Fruit fly (Drosophila melanogaster): Measurements from ENCODE around the gene Ndf.

Ndf gene

dm6 chr2L:9988201-9988990, 15.2 kb upstream of the Ndf start:
- TF ChIP-seq CG17801 (GFP tag; optimal IDR thresholded peaks at IDR 0.05; ENCODE audit: partially characterized antibody): no peak

DNA sequence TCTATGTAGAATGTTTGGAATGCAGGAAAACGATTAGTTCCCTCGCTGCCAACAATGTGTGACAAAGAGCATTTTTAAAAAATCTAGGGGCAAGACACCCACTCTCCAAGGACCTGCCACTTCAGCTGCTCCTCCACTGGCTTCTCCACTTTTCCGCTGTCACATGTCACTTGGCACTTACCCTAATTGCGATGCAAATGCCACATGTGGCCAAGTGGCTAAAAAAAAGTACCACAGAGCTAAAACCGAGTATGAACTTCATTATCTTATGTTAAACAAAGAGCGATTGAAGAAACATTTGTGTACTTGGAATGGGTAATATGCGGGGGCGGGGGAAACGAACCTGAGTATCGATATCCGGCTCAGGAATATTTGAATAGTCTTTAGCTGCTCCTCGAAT, 14.4 kb upstream of the Ndf start:
- TF ChIP-seq CG17801 (GFP tag; optimal IDR thresholded peaks at IDR 0.05; ENCODE audit: partially characterized antibody): no peak

DNA sequence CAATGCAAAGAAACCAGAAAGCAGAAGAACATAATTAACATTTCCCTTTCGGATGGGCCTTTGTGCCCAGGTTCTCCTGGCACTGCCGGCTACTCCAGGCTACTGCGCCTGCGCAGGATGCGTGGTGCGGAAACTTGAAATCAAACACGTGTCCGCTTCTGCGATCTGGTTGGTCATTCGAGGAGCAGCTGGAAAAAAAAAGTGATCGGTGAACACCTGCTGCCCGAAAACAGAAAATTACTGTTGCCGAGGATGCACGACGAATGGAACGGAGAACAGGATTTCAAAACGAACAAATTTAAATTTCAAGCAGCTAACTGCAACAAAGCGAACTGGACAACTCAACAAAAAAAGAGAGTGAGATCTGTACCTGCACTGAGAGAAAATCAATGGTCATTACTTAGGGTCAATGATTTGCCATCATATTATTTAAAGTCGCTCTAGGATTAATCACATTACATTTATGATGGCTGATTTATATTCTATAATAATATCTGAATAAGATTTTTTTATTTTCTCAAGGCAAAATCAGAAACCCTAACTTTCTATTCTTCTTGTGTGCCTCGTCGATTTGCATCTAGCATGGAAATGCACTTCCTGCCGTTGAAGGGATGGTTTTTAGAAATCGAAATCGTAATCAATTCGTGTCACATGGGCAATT, 13.7 kb upstream of the Ndf start:
- TF ChIP-seq CG17801 (GFP tag; optimal IDR thresholded peaks at IDR 0.05; ENCODE audit: partially characterized antibody): no peak

DNA sequence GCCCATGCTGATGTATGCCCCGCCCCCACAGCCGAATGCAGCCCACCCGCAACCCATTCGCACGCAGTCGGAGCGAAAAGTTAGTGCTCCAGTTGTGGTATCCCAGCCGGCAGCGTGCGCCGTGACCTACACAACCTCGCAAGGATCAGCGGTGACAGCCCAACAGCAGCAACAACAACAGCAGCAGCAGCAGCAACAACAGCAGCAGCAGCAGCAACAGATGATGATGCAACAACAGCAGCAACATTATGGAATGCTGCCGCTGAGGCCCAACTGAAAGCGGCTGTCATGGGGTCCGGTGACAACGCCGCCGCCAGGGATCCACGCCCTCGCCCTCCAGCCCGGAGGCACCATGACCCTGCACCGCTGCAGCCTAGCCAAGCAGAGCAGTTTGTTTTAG, 9.2 kb upstream of the Ndf start:
- no peak for TF ChIP-seq CG17801 (GFP tag; optimal IDR thresholded peaks at IDR 0.05; ENCODE audit: partially characterized antibody)

DNA sequence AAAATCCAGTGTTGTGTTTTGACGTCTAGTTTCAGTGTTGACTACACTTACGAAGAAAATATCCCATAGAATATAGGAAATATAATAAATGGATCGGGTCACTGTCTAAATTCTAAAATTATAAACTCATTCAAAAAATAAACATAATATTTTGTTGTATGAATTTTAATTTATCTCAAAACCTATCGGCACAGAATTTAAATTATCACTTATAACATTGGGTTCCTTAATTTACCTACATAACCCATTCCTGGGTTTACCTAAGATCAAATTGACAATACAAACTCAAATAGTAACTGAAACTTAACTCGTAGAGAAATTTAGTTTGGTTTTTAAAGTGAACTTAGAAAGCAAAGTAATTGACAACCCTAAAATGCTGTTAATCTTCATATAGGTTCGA, 7.1 kb upstream of the Ndf start:
- TF ChIP-seq CG17801 (GFP tag; optimal IDR thresholded peaks at IDR 0.05; ENCODE audit: partially characterized antibody): no peak

DNA sequence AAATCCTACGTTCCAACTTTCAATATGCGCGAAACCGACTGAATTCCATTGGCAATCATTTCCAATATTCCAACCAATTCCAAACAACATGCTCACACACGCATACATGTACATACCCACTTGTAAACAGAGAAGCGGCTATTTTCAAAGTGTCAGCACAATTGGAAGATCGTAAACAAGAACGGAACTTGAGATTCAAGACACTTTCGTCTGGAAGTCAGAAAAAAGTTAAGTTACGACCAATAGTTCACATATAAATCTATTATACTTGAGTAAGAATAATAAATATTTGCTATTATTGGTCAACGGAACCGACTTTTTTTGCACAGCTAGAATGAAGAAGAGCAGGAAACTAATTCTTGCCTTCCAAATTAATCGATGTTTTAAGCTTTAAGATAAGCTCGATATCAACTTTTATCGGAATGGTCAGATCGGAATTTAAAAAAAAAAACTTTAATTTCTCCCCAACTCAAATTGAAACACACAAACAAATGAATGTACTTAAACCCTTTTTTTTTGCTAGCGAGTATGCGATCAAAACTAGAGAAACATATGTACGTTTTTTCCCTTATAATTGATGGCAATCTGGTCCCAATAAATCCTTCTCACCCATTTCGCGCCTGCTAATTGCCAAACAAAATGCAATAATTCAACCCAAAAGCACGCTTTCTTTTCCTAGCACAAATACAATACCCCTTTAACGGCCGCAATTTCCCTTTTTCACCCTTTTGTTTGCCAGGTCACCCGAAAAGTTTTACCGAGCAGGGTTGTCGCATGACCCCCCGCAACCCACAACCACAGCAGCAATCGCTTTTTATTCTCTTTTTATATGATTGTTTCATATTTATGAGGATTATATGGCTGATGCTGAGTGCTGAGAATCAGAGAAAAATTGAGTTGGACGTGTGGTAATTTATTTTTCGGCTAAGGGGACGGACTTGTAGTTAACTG, 949 bp upstream of the Ndf start, which contains the start of the genes CG31875 and SoYb:
Gene CG31875 (minus strand): TSS at position 329 of the 951 bp plus-strand sequence.
Gene SoYb (minus strand): TSS at position 329 of the 951 bp plus-strand sequence.
- peak; percentile 50 for TF ChIP-seq CG17801 (GFP tag; optimal IDR thresholded peaks at IDR 0.05; ENCODE audit: partially characterized antibody)

dm6 chr2L:10004574-10004973, 942 bp downstream of the Ndf start:
- TF ChIP-seq CG17801 (GFP tag; optimal IDR thresholded peaks at IDR 0.05; ENCODE audit: partially characterized antibody): no peak

DNA sequence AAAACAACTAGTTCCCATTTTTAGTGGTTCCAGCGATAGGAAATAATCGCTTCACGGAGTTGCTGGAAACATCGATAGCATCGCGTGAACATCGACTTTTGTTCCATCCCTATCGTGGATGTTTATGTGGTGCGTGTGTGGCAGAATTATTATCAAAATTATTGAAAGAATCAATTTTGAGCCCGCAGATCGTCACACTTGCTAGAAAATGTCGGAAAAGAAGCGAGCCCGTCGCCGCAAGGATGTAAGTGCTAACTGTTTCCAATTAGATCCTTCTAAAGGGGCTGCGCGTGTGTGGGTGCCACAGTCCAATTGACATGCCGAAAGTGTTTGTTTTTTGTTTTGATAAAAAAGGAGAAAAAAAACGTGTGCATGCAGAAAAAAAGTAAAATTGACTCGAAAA, 5.7 kb downstream of the Ndf start, which contains the start of gene Trp1:
Gene Trp1 (plus strand): TSS at position 89 of the 403 bp plus-strand sequence.
- peak; percentile 47 for TF ChIP-seq CG17801 (GFP tag; optimal IDR thresholded peaks at IDR 0.05; ENCODE audit: partially characterized antibody)

- peak; percentile 98 for TF ChIP-seq CG17801 (GFP tag; optimal IDR thresholded peaks at IDR 0.05; ENCODE audit: partially characterized antibody)
Observed at dm6 chr2L:10009800-10010658, 6.4 kb downstream of the Ndf start.

DNA sequence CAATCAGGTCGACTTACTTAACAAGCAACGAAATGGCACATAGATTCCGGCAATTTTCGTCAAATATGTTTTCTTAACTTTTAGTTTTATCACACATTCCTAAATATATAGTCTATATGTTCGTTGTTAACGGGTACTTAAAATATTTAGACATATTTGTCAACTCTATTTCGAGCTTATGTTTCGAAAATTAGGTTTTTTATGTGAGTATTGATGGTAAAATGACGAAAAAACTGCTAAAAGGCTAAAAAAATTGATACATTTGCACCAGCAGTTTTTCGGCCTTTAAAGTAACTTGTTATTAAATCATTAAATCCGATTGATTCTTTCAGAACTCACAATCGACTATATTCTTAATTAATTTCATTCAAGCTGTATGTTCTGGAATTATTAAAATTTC, 13.7 kb downstream of the Ndf start, which contains the start of gene CG13131:
Gene CG13131 (minus strand): TSS at position 101 of the 400 bp plus-strand sequence.
- TF ChIP-seq CG17801 (GFP tag; optimal IDR thresholded peaks at IDR 0.05; ENCODE audit: partially characterized antibody): no peak

DNA sequence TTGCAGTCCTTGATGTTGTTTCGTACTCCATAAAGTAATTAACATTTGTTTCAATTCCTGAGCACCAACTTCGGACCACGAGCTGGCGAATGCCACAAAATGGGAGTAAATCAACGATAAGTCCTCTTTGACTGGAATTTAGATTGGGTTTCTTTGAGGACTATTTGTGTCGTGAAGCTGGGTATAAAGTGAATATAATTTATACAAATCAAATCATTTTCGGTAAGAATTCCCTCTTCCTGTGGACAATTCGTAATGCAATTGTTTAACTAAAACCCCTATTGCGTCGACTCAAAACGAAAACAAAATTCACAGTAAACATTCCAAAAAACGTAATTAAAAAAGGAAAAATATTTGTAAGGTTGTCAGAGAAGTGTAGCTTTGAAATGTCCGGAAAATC, 22.7 kb downstream of the Ndf start, which contains the start of gene CG13127:
Gene CG13127 (plus strand): TSS at position 301 of the 400 bp plus-strand sequence.
- no peak for TF ChIP-seq CG17801 (GFP tag; optimal IDR thresholded peaks at IDR 0.05; ENCODE audit: partially characterized antibody)

dm6 chr2L:10032415-10032814, 28.8 kb downstream of the Ndf start, which contains the start of gene obst-B:
Gene obst-B, plus strand, starts transcription at chr2L:10032690.
- no peak for TF ChIP-seq CG17801 (GFP tag; optimal IDR thresholded peaks at IDR 0.05; ENCODE audit: partially characterized antibody)

dm6 chr2L:10033410-10033809, 29.8 kb downstream of the Ndf start:
- no peak for TF ChIP-seq CG17801 (GFP tag; optimal IDR thresholded peaks at IDR 0.05; ENCODE audit: partially characterized antibody)

All from ovary, adult (tissue).